Worm (Caenorhabditis elegans): ENCODE data around the gene K11H12.9.

ce11 chrIV:601595-601994 is 47.9 kb upstream of the K11H12.9 start, which contains the start of gene srt-59:
- TF ChIP-seq F13H6.1 (tag; optimal IDR thresholded peaks at IDR 0.05), result no peak
- no peak for TF ChIP-seq nhr-237 (tag; optimal IDR thresholded peaks at IDR 0.05)
- no peak for TF ChIP-seq ztf-4 (tag; optimal IDR thresholded peaks at IDR 0.05)
- no peak for TF ChIP-seq nhr-10 (tag; optimal IDR thresholded peaks at IDR 0.05)
- TF ChIP-seq dmd-4 (tag; optimal IDR thresholded peaks at IDR 0.05), result no peak
- TF ChIP-seq zag-1 (tag; optimal IDR thresholded peaks at IDR 0.05), result no peak
- TF ChIP-seq lin-11 (tag; optimal IDR thresholded peaks at IDR 0.05), result no peak
- TF ChIP-seq alr-1 (tag; optimal IDR thresholded peaks at IDR 0.05), result no peak
- TF ChIP-seq snpc-4 (tag; optimal IDR thresholded peaks at IDR 0.05), result no peak
- TF ChIP-seq lsy-2 (tag; optimal IDR thresholded peaks at IDR 0.05), result no peak
- no peak for TF ChIP-seq lin-13 (GFP tag; optimal IDR thresholded peaks at IDR 0.05)
- no peak for TF ChIP-seq unc-62 (GFP tag; optimal IDR thresholded peaks at IDR 0.05)
- no peak for TF ChIP-seq egl-27 (tag; optimal IDR thresholded peaks at IDR 0.05)
